Worm (Caenorhabditis elegans): ENCODE results near the gene K11H12.8.

ce11 chrIV:654526-655440 is at the start of gene K11H12.8, which contains the start of gene rpl-15:
- TF ChIP-seq ceh-82 (tag; optimal IDR thresholded peaks at IDR 0.05) (peak; percentile 97), nhr-12 (tag; optimal IDR thresholded peaks at IDR 0.05) (peak; percentile 80), nhr-77 (tag; optimal IDR thresholded peaks at IDR 0.05) (peak; percentile 95), nhr-23 (tag; optimal IDR thresholded peaks at IDR 0.05) (peak; percentile 39)
